Fruit fly (Drosophila melanogaster) ovary, adult (tissue): ENCODE measurements around the gene CG3091.

Experiments used
- CG17801 ChIP-seq: fragments of 200-800 bp; optimal IDR thresholded peaks from 2 replicates; lab custom pipeline; 2019; ENCODE audit warnings: missing biosample characterization, mild to moderate bottlenecking, missing genetic modification characterization, moderate library complexity; ENCODE audit not compliant: partially characterized antibody

The CG3091 gene

dm6 chrX:2293294-2293988 lies 39.4 kb upstream of the CG3091 start, which contains the start of gene CG2865:
Gene CG2865 (minus strand): TSS chrX:2293411.
- TF ChIP-seq CG17801, result peak; percentile 99

DNA sequence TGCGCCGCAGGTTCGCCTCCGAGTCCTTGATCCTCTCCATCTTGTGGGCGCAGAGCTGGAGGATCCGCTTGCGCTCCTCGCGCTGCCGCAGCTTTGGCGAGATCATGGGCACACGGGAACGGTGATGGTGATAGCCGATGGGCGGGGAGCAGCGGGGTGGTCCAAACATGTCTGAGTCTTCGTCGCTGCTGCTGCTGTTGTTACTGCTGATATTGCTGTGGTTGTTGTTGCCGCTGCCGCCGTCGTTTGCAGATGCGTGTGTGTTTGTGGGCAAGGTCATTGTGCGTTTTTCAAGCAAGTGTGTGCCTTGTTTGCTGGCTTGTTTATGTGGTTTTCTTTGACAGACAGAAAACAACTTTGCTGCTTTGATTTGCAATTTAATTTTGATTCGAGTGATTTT lies 38.4 kb upstream of the CG3091 start:
- no peak for TF ChIP-seq CG17801

- no peak for TF ChIP-seq CG17801
Measured at dm6 chrX:2291023-2291422, 37.0 kb upstream of the CG3091 start.

- peak; percentile 75 for TF ChIP-seq CG17801
Measured at dm6 chrX:2289134-2289533, 35.1 kb upstream of the CG3091 start.

dm6 chrX:2288327-2288726 lies 34.3 kb upstream of the CG3091 start:
- no peak for TF ChIP-seq CG17801

DNA sequence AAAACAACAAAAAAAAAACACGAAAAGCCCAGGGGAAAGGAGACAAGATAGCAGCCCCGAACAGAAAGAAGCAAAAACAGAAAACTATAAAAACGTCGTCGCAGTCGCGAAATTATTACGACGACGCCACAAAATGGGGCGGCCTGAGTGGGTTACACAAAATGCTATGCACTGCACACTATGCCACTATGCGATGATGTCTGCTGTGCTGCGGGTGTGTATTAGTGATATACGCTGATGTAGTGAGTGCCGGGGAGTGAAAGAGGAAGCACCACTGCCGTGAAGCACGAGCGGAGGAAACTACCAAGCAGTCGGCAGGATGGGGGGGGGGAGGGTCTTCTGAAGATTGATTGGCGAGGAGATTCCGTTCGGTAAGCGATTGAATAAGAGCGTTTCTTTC lies 33.0 kb upstream of the CG3091 start:
- no peak for TF ChIP-seq CG17801

DNA sequence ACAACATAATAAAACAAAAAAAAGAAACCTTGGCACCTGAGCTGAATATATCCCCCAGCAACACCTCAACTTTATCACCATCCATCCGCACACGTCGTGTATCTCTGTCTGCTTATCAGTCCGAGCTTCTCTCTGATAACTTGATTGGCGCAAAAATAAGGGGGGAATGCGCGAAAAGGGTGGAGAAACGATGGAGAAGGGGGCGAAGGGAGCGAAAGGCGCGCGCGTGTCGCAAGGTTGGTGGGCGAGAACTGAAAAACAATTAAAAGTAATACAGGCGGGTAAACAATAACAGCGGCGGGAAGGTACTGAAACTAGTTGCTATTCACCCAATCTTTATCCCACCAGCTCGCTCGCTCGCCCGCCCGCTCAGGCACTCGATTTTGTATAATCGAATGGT lies 32.3 kb upstream of the CG3091 start:
- TF ChIP-seq CG17801, result no peak

- no peak for TF ChIP-seq CG17801
Measured at dm6 chrX:2283470-2283869, 29.5 kb upstream of the CG3091 start.

DNA sequence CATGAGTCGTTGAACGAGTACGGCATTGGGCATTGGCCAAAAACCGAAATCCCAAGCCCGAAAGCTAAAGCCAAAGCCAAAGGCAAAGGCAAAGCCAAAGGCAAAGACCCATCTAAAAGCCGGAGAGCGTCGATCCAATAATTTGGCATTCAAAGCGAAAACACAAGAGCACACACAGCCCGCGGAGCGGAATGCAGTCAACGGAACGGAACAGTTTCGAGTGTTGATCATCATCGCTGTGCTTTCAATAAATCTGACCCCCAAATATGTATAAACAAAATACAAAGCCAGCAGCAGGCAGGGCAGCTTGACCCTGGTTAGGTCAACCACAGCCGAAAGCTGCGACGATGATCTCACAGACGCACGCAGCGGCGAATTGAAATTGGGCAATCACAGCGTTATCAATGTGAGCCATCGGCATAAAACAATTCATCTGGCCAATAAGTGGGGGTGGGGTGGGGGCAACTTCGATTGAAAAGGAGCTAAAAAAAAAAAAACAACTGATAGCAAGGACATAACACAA lies 24.8 kb upstream of the CG3091 start:
- no peak for TF ChIP-seq CG17801

dm6 chrX:2275249-2275872 lies 21.4 kb upstream of the CG3091 start, which contains the start of gene Vml:
Gene Vml (plus strand): TSS chrX:2275822.
- peak; percentile 32 for TF ChIP-seq CG17801

- TF ChIP-seq CG17801, result peak; percentile 54
Measured at dm6 chrX:2274704-2275199, 20.8 kb upstream of the CG3091 start, which contains the start of gene Grp170. Gene Grp170 (minus strand): TSS chrX:2275068.

dm6 chrX:2270557-2270930 lies 16.5 kb upstream of the CG3091 start, which contains the start of gene CG2924:
Gene CG2924 (minus strand): TSS chrX:2270761.
- TF ChIP-seq CG17801, result peak; percentile 63

- TF ChIP-seq CG17801, result no peak
Measured at dm6 chrX:2269822-2270556, 16.0 kb upstream of the CG3091 start.

DNA sequence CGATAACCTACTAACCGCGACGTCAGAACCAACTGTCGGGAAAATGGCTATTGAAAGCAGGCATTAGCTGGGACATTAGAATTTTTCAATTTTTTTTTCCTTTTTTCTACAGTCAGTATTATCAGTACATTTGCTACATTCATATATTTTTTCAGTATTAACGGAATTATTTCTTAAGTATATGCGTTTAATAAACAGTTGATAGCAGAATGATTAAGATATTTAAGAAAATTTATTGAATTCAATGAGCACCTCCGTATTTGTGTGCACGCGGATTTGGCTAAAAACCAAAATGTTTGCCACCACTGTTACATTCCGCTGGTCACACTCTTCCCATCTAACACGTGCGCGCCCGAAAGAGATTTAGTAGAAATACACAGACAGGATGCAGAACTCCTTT lies 8.5 kb upstream of the CG3091 start, which contains the start of the genes temp and CG3071:
Gene temp (minus strand): TSS at position 5 of the 400 bp plus-strand sequence.
Gene CG3071 (plus strand): TSS at position 327 of the 400 bp plus-strand sequence.
- peak; percentile 16 for TF ChIP-seq CG17801

DNA sequence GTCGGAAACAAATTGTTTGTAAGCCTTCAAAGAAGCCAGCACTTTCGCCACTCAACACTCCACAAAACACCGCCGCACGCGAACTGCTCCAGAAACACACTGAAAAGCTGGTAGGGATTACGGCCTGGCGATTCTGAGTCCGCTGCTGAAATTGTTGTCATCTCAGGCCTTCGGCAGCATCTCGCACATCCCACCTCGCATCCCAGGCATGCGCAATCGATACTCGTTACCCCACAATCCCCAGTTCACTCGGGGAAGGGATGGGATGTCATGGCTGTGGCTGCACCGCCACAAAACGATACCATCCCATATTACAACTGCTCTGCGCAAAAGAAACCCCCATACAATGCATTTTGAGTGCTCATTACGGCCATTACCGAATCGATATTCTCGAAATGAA lies 5.8 kb upstream of the CG3091 start, which contains the start of gene CG3078:
Gene CG3078 (minus strand): TSS at position 101 of the 400 bp plus-strand sequence.
- no peak for TF ChIP-seq CG17801

DNA sequence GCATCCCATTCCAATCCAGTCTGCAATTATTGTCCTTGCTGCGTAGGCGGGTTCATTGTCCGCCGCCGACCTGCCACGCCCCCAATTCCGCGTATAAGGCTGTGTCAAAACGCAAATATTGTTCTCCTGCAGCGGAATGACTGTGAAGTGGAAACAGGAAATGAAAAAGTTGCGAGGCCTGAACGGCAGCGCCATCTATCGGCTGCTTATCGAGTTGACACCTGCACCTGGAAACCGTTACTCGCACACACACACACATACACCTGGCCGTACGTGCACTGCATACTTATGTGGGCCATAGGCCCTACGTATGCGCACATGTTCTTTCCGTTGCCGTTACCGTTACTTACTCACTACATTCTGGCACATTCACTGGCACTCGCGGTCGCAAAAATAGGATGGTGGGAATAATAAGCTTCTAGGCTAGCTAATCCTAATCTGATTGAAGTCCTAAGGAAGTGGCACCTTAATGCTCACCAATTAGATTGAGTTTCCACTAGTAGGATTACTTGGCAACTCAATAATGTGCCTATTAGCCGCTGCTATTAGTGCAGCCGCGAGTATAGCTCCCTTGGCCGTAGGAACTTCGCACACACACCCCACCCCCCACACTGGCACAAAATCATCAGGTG lies 4.7 kb upstream of the CG3091 start:
- TF ChIP-seq CG17801, result no peak
